Fruit fly (Drosophila melanogaster) Kc167 (cell line): ENCODE data around the gene Glut4EF.

ENCODE experiments used
- Sin3A ChIP-seq: fragments of >200 bp; optimal IDR thresholded peaks from 2 replicates; lab custom pipeline; 2018; ENCODE audit warnings: missing external identifiers
- h ChIP-seq: fragments of >200 bp; optimal IDR thresholded peaks from 3 replicates; lab custom pipeline; 2018; ENCODE audit warnings: missing external identifiers
- insv ChIP-seq: fragments of >200 bp; optimal IDR thresholded peaks from 3 replicates; lab custom pipeline; 2018; ENCODE audit warnings: missing external identifiers
- psq ChIP-seq: fragments of >200 bp; optimal IDR thresholded peaks from 2 replicates; lab custom pipeline; 2017; ENCODE audit warnings: missing external identifiers
- ttk ChIP-seq: sonication (Bioruptor generic); optimal IDR thresholded peaks from 2 replicates; lab custom pipeline; 2017; ENCODE audit warnings: missing external identifiers

dm6 chr3R:9911788-9912187, 37.3 kb downstream of the Glut4EF start:
- TF ChIP-seq Sin3A (no peak), psq (lab: Kevin White, UChicago) (no peak), ttk (lab: Kevin White, UChicago) (no peak), h (lab: Kevin White, UChicago) (no peak), insv (lab: Kevin White, UChicago) (no peak)
